Fruit fly (Drosophila melanogaster): ENCODE data around the gene Antp.

DNA sequence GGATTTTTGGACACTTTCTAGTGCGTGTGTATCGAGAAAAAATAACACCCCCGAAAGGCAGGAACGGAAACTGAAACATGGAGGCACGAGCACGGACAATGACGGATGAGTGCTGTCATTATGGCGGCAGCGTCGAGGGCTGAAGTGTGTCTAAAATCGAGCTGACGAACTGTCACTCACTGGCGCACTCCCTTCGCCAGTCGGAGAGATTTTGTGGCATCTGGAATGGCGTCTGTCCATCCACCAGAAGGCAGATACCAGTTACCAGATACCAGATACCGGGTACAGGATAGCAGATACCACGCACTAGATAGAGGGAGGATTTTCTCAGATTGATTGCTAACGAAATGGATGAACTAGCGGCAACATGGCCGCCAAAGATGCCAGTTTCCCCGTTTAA lies 61.3 kb downstream of the Antp start:
- TF ChIP-seq insv (optimal IDR thresholded peaks at IDR 0.05) (no peak), psq (optimal IDR thresholded peaks at IDR 0.05) (no peak), Sin3A (optimal IDR thresholded peaks at IDR 0.05) (no peak)

Data from Kc167 (cell line).